Worm (Caenorhabditis elegans): ENCODE results near the gene F39F10.5.
"Not testable (repeated sequence)": the region's sequence is repeated elsewhere in the genome, so short reads cannot be mapped to it uniquely, and the experiment has no call there.

DNA sequence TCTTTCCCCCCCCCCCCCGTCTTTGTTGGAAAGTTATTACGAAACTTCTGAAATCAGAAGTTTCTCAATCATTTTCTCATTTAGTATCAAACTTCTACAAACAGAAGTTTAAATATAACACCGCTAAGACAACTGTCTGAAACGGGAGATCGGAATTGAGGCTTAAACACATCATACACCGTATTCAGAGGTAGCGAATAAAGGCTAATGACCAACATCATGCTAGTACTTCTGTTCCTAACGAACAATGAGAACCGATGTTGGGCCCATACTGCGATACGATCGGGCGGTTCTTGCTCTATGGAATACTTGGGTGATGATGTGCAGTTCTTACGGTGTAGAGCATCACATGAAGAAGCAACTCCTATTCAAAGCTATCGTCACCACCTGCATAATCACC is 30.1 kb downstream of the F39F10.5 start, which contains the start of gene Y13C8A.1:
- TF ChIP-seq ama-1 (optimal IDR thresholded peaks at IDR 0.05); hmg-4 (GFP tag; optimal IDR thresholded peaks at IDR 0.05); flt-1 (GFP tag; IDR thresholded peaks at IDR 0.05); ceh-13 (GFP tag; optimal IDR thresholded peaks at IDR 0.05); ceh-36 (tag; optimal IDR thresholded peaks at IDR 0.05); tra-4 (tag; optimal IDR thresholded peaks at IDR 0.05); aly-1 (tag; optimal IDR thresholded peaks at IDR 0.05); sea-1 (GFP tag; conservative IDR thresholded peaks at IDR 0.05); F13C5.2 (tag; optimal IDR thresholded peaks at IDR 0.05); hnd-1 (tag; optimal IDR thresholded peaks at IDR 0.05); tbx-11 (GFP tag; IDR thresholded peaks at IDR 0.05); tbx-37 (GFP tag; conservative IDR thresholded peaks at IDR 0.05); B0310.2 (tag; optimal IDR thresholded peaks at IDR 0.05); ets-7 (tag; optimal IDR thresholded peaks at IDR 0.05): not testable (repeated sequence)
